Fruit fly (Drosophila melanogaster) whole organism, wandering third instar larva: ENCODE measurements around the gene CG42571.

Experiments
- Hr78 ChIP-seq: fragments of >200 bp; optimal IDR thresholded peaks from 2 replicates; lab custom pipeline; 2017; ENCODE audit warnings: missing biosample characterization, missing genetic modification characterization
- sv ChIP-seq: fragments of 200-800 bp; sonication (Bioruptor generic); optimal IDR thresholded peaks from 3 replicates; lab custom pipeline; 2016; ENCODE audit warnings: missing biosample characterization, missing genetic modification characterization
- tai ChIP-seq: sonication (Bioruptor generic); optimal IDR thresholded peaks from 2 replicates; lab custom pipeline; 2016; ENCODE audit warnings: missing biosample characterization, missing genetic modification characterization

DNA sequence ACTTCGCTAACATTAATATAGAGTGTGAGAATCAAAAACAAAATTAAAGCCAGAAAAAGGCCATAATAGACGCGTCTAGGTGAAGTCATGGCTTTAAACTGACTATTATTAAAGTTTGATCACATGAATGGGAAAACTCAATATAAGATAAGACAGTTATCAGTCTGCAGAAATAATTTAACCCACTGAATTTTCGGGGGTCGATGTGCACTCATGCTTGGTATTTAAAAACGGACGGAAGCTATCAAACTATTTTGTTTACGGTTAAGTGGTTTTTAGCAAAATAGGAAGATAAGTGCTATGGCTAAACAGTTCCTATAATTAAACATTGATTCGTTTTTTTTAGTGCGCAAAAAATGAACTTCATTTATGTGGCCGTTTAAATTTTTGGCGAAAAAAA is 24.3 kb upstream of the CG42571 start, which contains the start of gene CG34451:
- no peak for TF ChIP-seq sv (GFP tag; lab: Kevin White, UChicago)
- TF ChIP-seq tai (GFP tag; lab: Kevin White, UChicago): no peak
- TF ChIP-seq Hr78 (GFP tag; lab: Kevin White, UChicago): no peak
